Fruit fly (Drosophila melanogaster): Measurements from ENCODE around the gene CG12883.
A peak's percentile ranks its signal among the peaks of the same experiment; 100 is the strongest.

The CG12883 gene

dm6 chr3R:27651710-27652109, 27.4 kb upstream of the CG12883 start:
- TF ChIP-seq CG11617 (GFP tag; optimal IDR thresholded peaks at IDR 0.05) (no peak), ovo (GFP tag; optimal IDR thresholded peaks at IDR 0.05) (no peak), CG7045 (GFP tag; optimal IDR thresholded peaks at IDR 0.05) (no peak), CG14711 (tag; optimal IDR thresholded peaks at IDR 0.05) (no peak), CG7101 (tag; optimal IDR thresholded peaks at IDR 0.05) (no peak), cic (GFP tag; optimal IDR thresholded peaks at IDR 0.05) (no peak), bab1 (GFP tag; optimal IDR thresholded peaks at IDR 0.05) (no peak), CG1620 (GFP tag; optimal IDR thresholded peaks at IDR 0.05) (no peak), kay (GFP tag; ENCODE audit: borderline replicate concordance) (no peak), Crg-1 (GFP tag; optimal IDR thresholded peaks at IDR 0.05) (no peak)

DNA sequence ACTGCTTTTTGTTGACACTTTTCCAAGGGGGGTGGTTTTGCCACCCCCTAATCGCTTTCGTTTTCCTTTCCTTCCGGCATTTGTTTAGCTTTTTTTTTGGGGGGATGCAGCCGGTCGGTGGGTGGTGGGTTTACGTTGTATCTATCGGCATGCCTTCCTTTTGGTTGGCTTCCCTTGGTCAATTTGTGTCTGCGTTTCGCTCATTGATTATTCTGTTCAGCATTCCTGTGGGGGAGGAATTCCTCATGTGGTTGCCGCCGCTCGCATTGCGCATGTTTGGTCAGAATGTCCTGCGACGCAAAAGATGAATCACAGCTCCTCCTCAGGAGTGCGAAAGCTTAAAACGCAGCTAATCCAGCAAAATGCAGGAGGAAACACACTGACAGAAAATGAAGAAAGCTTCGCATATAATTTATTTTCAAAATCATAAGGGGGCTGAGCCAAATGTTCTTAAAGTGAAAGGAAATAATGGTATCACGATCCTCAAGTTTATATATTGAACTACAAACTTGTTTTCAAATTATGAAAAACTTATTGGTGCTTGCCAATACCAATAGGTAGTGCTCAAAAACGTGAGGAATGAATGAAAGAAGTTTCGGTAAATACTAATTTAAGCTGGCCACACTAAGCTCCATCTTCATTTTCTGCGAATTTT, 26.8 kb upstream of the CG12883 start, which contains the start of gene RpS10a:
Gene RpS10a, plus strand, starts transcription at position 605 of the 655 bp plus-strand sequence.
- no peak for TF ChIP-seq bab1 (GFP tag; optimal IDR thresholded peaks at IDR 0.05)
- TF ChIP-seq Hr96 (GFP tag; optimal IDR thresholded peaks at IDR 0.05), result no peak
- no peak for TF ChIP-seq CG14711 (tag; optimal IDR thresholded peaks at IDR 0.05)
- no peak for TF ChIP-seq CG7101 (tag; optimal IDR thresholded peaks at IDR 0.05)
- TF ChIP-seq CG5204 (GFP tag; optimal IDR thresholded peaks at IDR 0.05), result no peak
- no peak for TF ChIP-seq CG12768 (GFP tag; optimal IDR thresholded peaks at IDR 0.05)

- TF ChIP-seq Crg-1 (GFP tag; optimal IDR thresholded peaks at IDR 0.05) (no peak), CG11617 (GFP tag; optimal IDR thresholded peaks at IDR 0.05) (no peak), CG5204 (GFP tag; optimal IDR thresholded peaks at IDR 0.05) (peak; percentile 10)
Measured at dm6 chr3R:27655109-27655508, 24.0 kb upstream of the CG12883 start.

DNA sequence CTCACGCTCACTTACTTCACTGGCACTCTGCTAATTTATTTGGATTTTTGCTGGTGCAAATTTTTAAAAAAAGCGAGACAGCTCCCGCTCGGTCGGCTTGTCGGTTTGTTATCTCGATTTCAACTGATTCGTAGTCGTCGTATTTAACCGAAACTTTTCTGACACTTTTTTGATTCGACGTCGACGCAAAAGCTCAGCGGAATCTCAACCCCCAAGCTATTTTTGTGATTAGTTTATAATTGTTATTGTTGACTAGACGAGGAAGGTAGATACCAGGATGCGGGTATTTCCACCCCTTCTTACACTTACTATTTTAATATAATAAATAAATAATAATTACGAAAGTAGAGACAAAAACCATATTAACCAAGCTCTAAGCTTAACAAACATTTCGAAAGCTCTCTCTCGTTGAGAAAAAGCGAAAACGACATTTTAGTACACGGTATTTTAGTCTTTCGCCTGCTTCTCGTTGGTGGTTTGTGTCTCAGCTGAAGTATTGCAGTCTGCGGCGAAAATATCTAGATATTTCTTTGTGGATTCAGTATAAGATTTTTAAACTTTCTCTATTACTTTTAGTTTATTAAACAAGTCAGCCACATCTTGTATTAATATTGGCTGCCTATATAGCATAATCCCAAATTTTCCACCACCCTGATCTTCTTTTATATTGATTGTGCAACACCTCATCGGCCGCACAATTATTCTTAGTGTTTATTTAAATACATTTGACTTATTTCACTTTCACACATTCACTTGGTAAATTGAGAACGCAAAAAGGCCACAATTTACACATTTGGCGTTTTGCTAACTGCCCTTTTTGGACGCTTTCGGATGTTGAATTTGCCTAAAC, 22.2 kb upstream of the CG12883 start, which contains the start of gene tau:
Gene tau, minus strand, starts transcription at position 311 of the 850 bp plus-strand sequence.
- TF ChIP-seq Hr96 (GFP tag; optimal IDR thresholded peaks at IDR 0.05), result no peak
- TF ChIP-seq CG7045 (GFP tag; optimal IDR thresholded peaks at IDR 0.05), result no peak
- TF ChIP-seq CG1620 (GFP tag; optimal IDR thresholded peaks at IDR 0.05), result no peak
- no peak for TF ChIP-seq tj (GFP tag; optimal IDR thresholded peaks at IDR 0.05)
- TF ChIP-seq kay (GFP tag; ENCODE audit: borderline replicate concordance), result peak; percentile 71
- TF ChIP-seq toe (GFP tag; optimal IDR thresholded peaks at IDR 0.05), result no peak
- TF ChIP-seq Crg-1 (GFP tag; optimal IDR thresholded peaks at IDR 0.05), result no peak
- peak; percentile 16 for TF ChIP-seq cic (GFP tag; optimal IDR thresholded peaks at IDR 0.05)
- TF ChIP-seq bab1 (GFP tag; optimal IDR thresholded peaks at IDR 0.05), result no peak
- no peak for TF ChIP-seq CG14711 (tag; optimal IDR thresholded peaks at IDR 0.05)

dm6 chr3R:27660127-27660579, 18.9 kb upstream of the CG12883 start, which contains the start of gene Mlc1:
Gene Mlc1 (minus strand): TSS chr3R:27660177.
- TF ChIP-seq CG33017 (tag; optimal IDR thresholded peaks at IDR 0.05) (no peak), CG11617 (GFP tag; optimal IDR thresholded peaks at IDR 0.05) (no peak), Mnt (GFP tag; optimal IDR thresholded peaks at IDR 0.05) (no peak), tj (GFP tag; optimal IDR thresholded peaks at IDR 0.05) (no peak), toe (GFP tag; optimal IDR thresholded peaks at IDR 0.05) (no peak), bab1 (GFP tag; optimal IDR thresholded peaks at IDR 0.05) (no peak), CG1620 (GFP tag; optimal IDR thresholded peaks at IDR 0.05) (no peak), cnc (optimal IDR thresholded peaks at IDR 0.05) (no peak), CG5204 (GFP tag; optimal IDR thresholded peaks at IDR 0.05) (no peak), cic (GFP tag; optimal IDR thresholded peaks at IDR 0.05) (no peak), CG7045 (GFP tag; optimal IDR thresholded peaks at IDR 0.05) (no peak), kay (GFP tag; ENCODE audit: borderline replicate concordance) (no peak), Hr96 (GFP tag; optimal IDR thresholded peaks at IDR 0.05) (no peak), pad (GFP tag; optimal IDR thresholded peaks at IDR 0.05) (no peak), CG7101 (tag; optimal IDR thresholded peaks at IDR 0.05) (no peak), CG12768 (GFP tag; optimal IDR thresholded peaks at IDR 0.05) (no peak), CG14711 (tag; optimal IDR thresholded peaks at IDR 0.05) (no peak), ovo (GFP tag; optimal IDR thresholded peaks at IDR 0.05) (no peak), Clk (GFP tag; optimal IDR thresholded peaks at IDR 0.05) (no peak), Crg-1 (GFP tag; optimal IDR thresholded peaks at IDR 0.05) (no peak)

dm6 chr3R:27661389-27661788, 17.7 kb upstream of the CG12883 start:
- TF ChIP-seq CG7045 (GFP tag; optimal IDR thresholded peaks at IDR 0.05) (no peak), kay (GFP tag; ENCODE audit: borderline replicate concordance) (no peak), bab1 (GFP tag; optimal IDR thresholded peaks at IDR 0.05) (no peak), cnc (optimal IDR thresholded peaks at IDR 0.05) (no peak), toe (GFP tag; optimal IDR thresholded peaks at IDR 0.05) (no peak), Crg-1 (GFP tag; optimal IDR thresholded peaks at IDR 0.05) (no peak), CG11617 (GFP tag; optimal IDR thresholded peaks at IDR 0.05) (no peak), CG12768 (GFP tag; optimal IDR thresholded peaks at IDR 0.05) (no peak), Hr96 (GFP tag; optimal IDR thresholded peaks at IDR 0.05) (no peak), CG7101 (tag; optimal IDR thresholded peaks at IDR 0.05) (no peak), Clk (GFP tag; optimal IDR thresholded peaks at IDR 0.05) (no peak), pad (GFP tag; optimal IDR thresholded peaks at IDR 0.05) (no peak), CG5204 (GFP tag; optimal IDR thresholded peaks at IDR 0.05) (no peak), ovo (GFP tag; optimal IDR thresholded peaks at IDR 0.05) (no peak), cic (GFP tag; optimal IDR thresholded peaks at IDR 0.05) (no peak)
